Worm (Caenorhabditis elegans) whole organism, young adult: ENCODE measurements around the gene F38B7.17.

Experiments used
- B0019.2 ChIP-seq: fragments of 200-800 bp; sonication (Bioruptor generic); conservative IDR thresholded peaks from 2 replicates; pipeline ENCODE4 v1.3.6; 2022; ENCODE audit warnings: missing genetic modification reagents, missing genetic modification characterization, missing compliant biosample characterization
- B0035.1 ChIP-seq: sonication (generic microtip); optimal IDR thresholded peaks from 2 replicates; lab custom pipeline; 2016; ENCODE audit warnings: missing genetic modification characterization, mild to moderate bottlenecking, missing compliant biosample characterization, missing genotype, missing genetic modification reagents
- B0336.3 ChIP-seq: fragments of 200-800 bp; sonication (Bioruptor generic); IDR thresholded peaks from 2 replicates; pipeline ENCODE4 v1.3.6; 2022; ENCODE audit warnings: missing genetic modification characterization, missing compliant biosample characterization
- C06A6.2 ChIP-seq: fragments of 200-800 bp; sonication (Bioruptor generic); conservative IDR thresholded peaks from 2 replicates; pipeline ENCODE4 v1.3.6; 2022; ENCODE audit warnings: missing genetic modification characterization, missing compliant biosample characterization
- C17E4.6 ChIP-seq: fragments of 200-800 bp; sonication (Bioruptor generic); IDR thresholded peaks from 2 replicates; pipeline ENCODE4 v1.3.6; 2022; ENCODE audit warnings: missing genetic modification reagents, missing genetic modification characterization, missing compliant biosample characterization
- F23B12.7 ChIP-seq: sonication (generic microtip); optimal IDR thresholded peaks from 2 replicates; lab custom pipeline; 2017; ENCODE audit warnings: missing genetic modification characterization, mild to moderate bottlenecking, missing compliant biosample characterization, antibody characterized with exemption, moderate library complexity; ENCODE audit not compliant: insufficient read depth
- F33H1.4 ChIP-seq: fragments of 200-800 bp; sonication (Bioruptor generic); IDR thresholded peaks from 2 replicates; pipeline ENCODE4 v1.3.6; 2022; ENCODE audit warnings: missing genetic modification reagents, missing genetic modification characterization, missing compliant biosample characterization
- K11D2.4 ChIP-seq: fragments of 200-800 bp; sonication (Bioruptor generic); IDR thresholded peaks from 2 replicates; pipeline ENCODE4 v1.3.6; 2022; ENCODE audit warnings: missing genetic modification reagents, missing genetic modification characterization, missing compliant biosample characterization
- K12H6.12 ChIP-seq: fragments of 200-800 bp; sonication (Bioruptor generic); optimal IDR thresholded peaks from 2 replicates; lab custom pipeline; 2018; ENCODE audit warnings: mild to moderate bottlenecking, missing genetic modification characterization, missing compliant biosample characterization
- Y53G8AR.9 ChIP-seq: fragments of 200-800 bp; sonication (Bioruptor generic); conservative IDR thresholded peaks from 2 replicates; pipeline ENCODE4 v1.3.6; 2022; ENCODE audit warnings: missing genetic modification reagents, missing genetic modification characterization, missing compliant biosample characterization
- Y67H2A.10 ChIP-seq: fragments of 200-800 bp; sonication (Bioruptor generic); conservative IDR thresholded peaks from 2 replicates; pipeline ENCODE4 v1.3.6; 2022; ENCODE audit warnings: missing genetic modification reagents, missing genetic modification characterization, missing compliant biosample characterization
- Y79H2A.3 ChIP-seq: fragments of 200-800 bp; sonication (Bioruptor generic); conservative IDR thresholded peaks from 2 replicates; pipeline ENCODE4 v1.3.6; 2022; ENCODE audit warnings: missing genetic modification reagents, missing genetic modification characterization, missing compliant biosample characterization
- Y95B8A.8 ChIP-seq: fragments of 200-800 bp; sonication (Bioruptor generic); IDR thresholded peaks from 2 replicates; pipeline ENCODE4 v1.3.6; 2022; ENCODE audit warnings: missing genetic modification reagents, missing genetic modification characterization, missing compliant biosample characterization
- aptf-2 ChIP-seq: fragments of 200-800 bp; sonication (Bioruptor generic); conservative IDR thresholded peaks from 2 replicates; pipeline ENCODE4 v1.3.6; 2022; ENCODE audit warnings: missing genetic modification reagents, missing genetic modification characterization, missing compliant biosample characterization
- athp-1 ChIP-seq: sonication (generic microtip); optimal IDR thresholded peaks from 2 replicates; lab custom pipeline; 2017; ENCODE audit warnings: mild to moderate bottlenecking, missing genetic modification characterization, missing compliant biosample characterization
- attf-5 ChIP-seq: fragments of 200-800 bp; sonication (Bioruptor generic); optimal IDR thresholded peaks from 2 replicates; lab custom pipeline; 2018; ENCODE audit warnings: mild to moderate bottlenecking, missing genetic modification characterization, missing compliant biosample characterization
- cebp-1 ChIP-seq, 2 experiments: fragments of 200-800 bp in 1 of 2; sonication (Bioruptor generic) in 1 of 2; sonication (generic microtip) in 1 of 2; IDR thresholded peaks in 1 of 2; optimal IDR thresholded peaks in 1 of 2; 2 replicates each; pipeline versions ENCODE4 v1.3.6 to Lab custom; 2017 to 2022; ENCODE audit warnings: missing compliant biosample characterization in 2 of 2, missing genetic modification characterization in 2 of 2, mild to moderate bottlenecking in 1 of 2, missing genetic modification reagents in 1 of 2, moderate library complexity in 1 of 2
- ceh-27 ChIP-seq: fragments of 200-800 bp; sonication (Bioruptor generic); optimal IDR thresholded peaks from 2 replicates; lab custom pipeline; 2018; ENCODE audit warnings: mild to moderate bottlenecking, missing genetic modification characterization, moderate library complexity, missing compliant biosample characterization
- ceh-91 ChIP-seq: fragments of 200-800 bp; sonication (Bioruptor generic); IDR thresholded peaks from 2 replicates; pipeline ENCODE4 v1.3.6; 2022; ENCODE audit warnings: missing genetic modification reagents, missing genetic modification characterization, missing compliant biosample characterization
- chd-7 ChIP-seq: sonication (generic microtip); optimal IDR thresholded peaks from 2 replicates; lab custom pipeline; 2016; ENCODE audit warnings: mild to moderate bottlenecking, missing genetic modification characterization, moderate library complexity, missing compliant biosample characterization
- dox-1 ChIP-seq: fragments of 200-800 bp; sonication (Bioruptor generic); IDR thresholded peaks from 2 replicates; pipeline ENCODE4 v1.3.6; 2022; ENCODE audit warnings: missing genetic modification reagents, missing genetic modification characterization, missing compliant biosample characterization
- efl-1 ChIP-seq: fragments of 150-350 bp; optimal IDR thresholded peaks from 2 replicates; lab custom pipeline; 2014; ENCODE audit warnings: missing biosample characterization, missing genetic modification reagents, missing genetic modification characterization
- egl-44 ChIP-seq: fragments of 200-800 bp; sonication (Bioruptor generic); IDR thresholded peaks from 2 replicates; pipeline ENCODE4 v1.3.6; 2022; ENCODE audit warnings: missing genetic modification reagents, missing genetic modification characterization, missing compliant biosample characterization
- ekl-4 ChIP-seq: fragments of 200-800 bp; sonication (Bioruptor generic); IDR thresholded peaks from 2 replicates; pipeline ENCODE4 v1.3.6; 2022; ENCODE audit warnings: missing genetic modification reagents, missing genetic modification characterization, missing compliant biosample characterization
- hmg-1.2 ChIP-seq: fragments of 200-800 bp; sonication (Bioruptor generic); IDR thresholded peaks from 2 replicates; pipeline ENCODE4 v1.3.6; 2022; ENCODE audit warnings: missing genetic modification reagents, missing genetic modification characterization, missing compliant biosample characterization
- lin-40 ChIP-seq: sonication (generic microtip); optimal IDR thresholded peaks from 2 replicates; lab custom pipeline; 2016; ENCODE audit warnings: missing genetic modification characterization, mild to moderate bottlenecking, missing compliant biosample characterization, missing genotype, missing genetic modification reagents
- madf-3 ChIP-seq: fragments of 200-800 bp; sonication (Bioruptor generic); IDR thresholded peaks from 2 replicates; pipeline ENCODE4 v1.3.6; 2022; ENCODE audit warnings: missing genetic modification reagents, missing genetic modification characterization, missing compliant biosample characterization
- madf-6 ChIP-seq: fragments of 200-800 bp; sonication (Bioruptor generic); IDR thresholded peaks from 2 replicates; pipeline ENCODE4 v1.3.6; 2022; ENCODE audit warnings: missing genetic modification reagents, missing genetic modification characterization, missing compliant biosample characterization
- mcd-1 ChIP-seq: fragments of 200-800 bp; sonication (Bioruptor generic); IDR thresholded peaks from 2 replicates; pipeline ENCODE4 v1.3.6; 2022; ENCODE audit warnings: missing genetic modification reagents, missing genetic modification characterization, missing compliant biosample characterization
- nfyb-1 ChIP-seq: fragments of 200-800 bp; sonication (Bioruptor generic); IDR thresholded peaks from 2 replicates; pipeline ENCODE4 v1.3.6; 2022; ENCODE audit warnings: missing genetic modification reagents, missing genetic modification characterization, missing compliant biosample characterization
- nhr-80 ChIP-seq: sonication (generic microtip); optimal IDR thresholded peaks from 2 replicates; lab custom pipeline; 2016; ENCODE audit warnings: missing genetic modification characterization, missing compliant biosample characterization
- nhr-90 ChIP-seq: sonication (generic microtip); optimal IDR thresholded peaks from 2 replicates; lab custom pipeline; 2016; ENCODE audit warnings: missing genotype, mild to moderate bottlenecking, missing genetic modification characterization, missing compliant biosample characterization
- snpc-1.3 ChIP-seq: sonication (generic microtip); optimal IDR thresholded peaks from 2 replicates; lab custom pipeline; 2017; ENCODE audit warnings: missing genetic modification characterization, mild to moderate bottlenecking, missing compliant biosample characterization, antibody characterized with exemption, moderate library complexity, missing genotype, missing genetic modification reagents; ENCODE audit not compliant: insufficient read depth
- snpc-3.4 ChIP-seq: sonication (generic microtip); optimal IDR thresholded peaks from 2 replicates; lab custom pipeline; 2017; ENCODE audit warnings: missing genetic modification characterization, mild to moderate bottlenecking, missing compliant biosample characterization, antibody characterized with exemption, moderate library complexity, missing genotype, missing genetic modification reagents
- snpc-4 ChIP-seq, 5 experiments: fragments of 150-350 bp in 1 of 5; sonication (generic microtip) in 4 of 5; optimal IDR thresholded peaks; 2 replicates each; lab custom pipeline; 2014 to 2018; ENCODE audit warnings: missing genetic modification characterization in 5 of 5, missing biosample characterization in 3 of 5, antibody characterized with exemption in 2 of 5, mild to moderate bottlenecking in 2 of 5, missing compliant biosample characterization in 2 of 5, missing genotype in 2 of 5, moderate library complexity in 2 of 5, missing genetic modification reagents in 1 of 5
- tbp1 ChIP-seq: fragments of 200-800 bp; sonication (Bioruptor generic); optimal IDR thresholded peaks from 2 replicates; lab custom pipeline; 2018; ENCODE audit warnings: mild to moderate bottlenecking, missing genetic modification characterization, missing compliant biosample characterization
- tlf-1 ChIP-seq: fragments of 200-800 bp; sonication (Bioruptor generic); optimal IDR thresholded peaks from 2 replicates; lab custom pipeline; 2018; ENCODE audit warnings: mild to moderate bottlenecking, missing genetic modification characterization, missing compliant biosample characterization
- unc-130 ChIP-seq: sonication (generic microtip); optimal IDR thresholded peaks from 2 replicates; lab custom pipeline; 2016; ENCODE audit warnings: missing genetic modification reagents, missing genetic modification characterization, missing compliant biosample characterization
- ztf-26 ChIP-seq: sonication (generic microtip); optimal IDR thresholded peaks from 2 replicates; lab custom pipeline; 2017; ENCODE audit warnings: missing genetic modification characterization, missing compliant biosample characterization
- ztf-6 ChIP-seq: fragments of 200-800 bp; sonication (Bioruptor generic); IDR thresholded peaks from 2 replicates; pipeline ENCODE4 v1.3.6; 2022; ENCODE audit warnings: missing genetic modification reagents, missing genetic modification characterization, missing compliant biosample characterization

The F38B7.17 gene

DNA sequence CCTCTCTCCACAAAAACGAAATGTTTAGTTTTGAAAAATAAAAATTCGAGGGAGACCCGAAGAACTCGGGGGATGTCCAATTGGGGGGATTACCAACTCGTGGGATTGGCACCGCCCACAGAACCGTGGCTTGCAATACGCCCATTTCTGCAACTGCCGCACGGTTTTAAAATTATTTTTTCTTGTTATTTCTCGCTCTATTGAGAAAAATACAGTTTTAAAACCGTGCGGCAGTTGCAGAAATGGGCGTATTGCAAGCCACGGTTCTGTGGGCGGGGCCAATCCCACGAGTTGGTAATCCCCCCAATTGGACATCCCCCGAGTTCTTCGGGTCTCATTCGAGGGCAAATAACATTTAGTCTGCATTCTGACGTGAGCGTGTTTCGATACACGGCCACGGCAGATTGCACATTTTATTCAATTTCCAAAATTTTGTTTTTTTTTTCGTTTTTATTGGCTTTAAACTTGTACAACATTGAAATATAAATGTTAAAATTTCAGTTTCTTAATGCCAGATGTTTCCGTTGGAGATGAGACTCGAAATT is 43.8 kb downstream of the F38B7.17 start, which contains the start of the genes C55A6.1 and C55A6.10 (continued):
- peak; percentile 90 for TF ChIP-seq ekl-4
- TF ChIP-seq attf-5 (GFP tag; lab: Kevin White, UChicago) = peak; percentile 86
- TF ChIP-seq C06A6.2 (GFP tag; lab: Robert Waterston, UW) = peak; percentile 83
- TF ChIP-seq F33H1.4 (GFP tag; lab: Robert Waterston, UW) = peak; percentile 64
- TF ChIP-seq nhr-90 (tag; lab: Kevin White, UChicago) = peak; percentile 20
- peak; percentile 72 for TF ChIP-seq ceh-27
- 0 out of 2 replicates have a peak, but pooled peaks have one; percentile 54 for TF ChIP-seq B0336.3 (GFP tag; lab: Robert Waterston, UW)
- TF ChIP-seq chd-7 (tag; lab: Kevin White, UChicago) = peak; percentile 50
- peak; percentile 59 for TF ChIP-seq unc-130
- peak; percentile 51 for TF ChIP-seq tbp1
- TF ChIP-seq ceh-91 (GFP tag; lab: Robert Waterston, UW) = peak; percentile 74
- peak; percentile 67 for TF ChIP-seq C17E4.6 (GFP tag; lab: Robert Waterston, UW)
- TF ChIP-seq mcd-1 (GFP tag; lab: Robert Waterston, UW) = peak; percentile 91
- peak; percentile 64; the same call in 1 of the 2 replicates for TF ChIP-seq madf-3 (GFP tag; lab: Robert Waterston, UW)
- peak; percentile 23 for TF ChIP-seq efl-1
- TF ChIP-seq Y53G8AR.9 (GFP tag; lab: Robert Waterston, UW) = peak; percentile 70; the same call in 1 of the 2 replicates
- peak; percentile 70; the same call in 1 of the 2 replicates for TF ChIP-seq Y79H2A.3 (GFP tag; lab: Robert Waterston, UW)
- peak; percentile 93 for TF ChIP-seq dox-1 (GFP tag; lab: Robert Waterston, UW)
- peak; percentile 70 for TF ChIP-seq nhr-80 (tag; lab: Kevin White, UChicago)
- TF ChIP-seq madf-6 (GFP tag; lab: Robert Waterston, UW) = peak; percentile 71
- TF ChIP-seq snpc-1.3 (tag; lab: Kevin White, UChicago) = peak; percentile 46
- peak; percentile 35 for TF ChIP-seq B0035.1 (tag; lab: Kevin White, UChicago)
- peak; percentile 56 for TF ChIP-seq F23B12.7 (tag; lab: Kevin White, UChicago)
- peak; percentile 97 for TF ChIP-seq nfyb-1 (GFP tag; lab: Robert Waterston, UW)
- TF ChIP-seq Y95B8A.8 (GFP tag; lab: Robert Waterston, UW) = peak; percentile 78; the same call in 1 of the 2 replicates
- peak; percentile 51 for TF ChIP-seq ztf-26
- peak; percentile 72; the same call in 1 of the 2 replicates for TF ChIP-seq B0019.2
- 0 out of 2 replicates have a peak, but pooled peaks have one; percentile 25 for TF ChIP-seq aptf-2 (GFP tag; lab: Robert Waterston, UW)
- peak; percentile 65; the same call in 1 of the 2 replicates for TF ChIP-seq egl-44 (GFP tag; lab: Robert Waterston, UW)
- peak; percentile 30 for TF ChIP-seq tlf-1 (GFP tag; lab: Kevin White, UChicago)
- peak; percentile 71; the same call in 1 of the 2 replicates for TF ChIP-seq Y67H2A.10 (GFP tag; lab: Robert Waterston, UW)
- peak; percentile 64; the same call in 1 of the 2 replicates for TF ChIP-seq hmg-1.2 (GFP tag; lab: Robert Waterston, UW)
- TF ChIP-seq K11D2.4 (GFP tag; lab: Robert Waterston, UW) = peak; percentile 78; the same call in 1 of the 2 replicates
- peak; percentile 89 for TF ChIP-seq lin-40 (tag; lab: Kevin White, UChicago)
- TF ChIP-seq ztf-6 (GFP tag; lab: Robert Waterston, UW) = 0 out of 2 replicates have a peak, but pooled peaks have one; percentile 17
- TF ChIP-seq snpc-4 (GFP tag; optimal IDR thresholded peaks at IDR 0.05; lab: Kevin White, UChicago) = peak; percentile 51
- peak in 3 of 4 experiments; percentile 65 to 77 (median 75) for TF ChIP-seq snpc-4 (tag; optimal IDR thresholded peaks at IDR 0.05; lab: Kevin White, UChicago)
- peak; percentile 69 for TF ChIP-seq snpc-3.4 (tag; lab: Kevin White, UChicago)
- TF ChIP-seq K12H6.12 (tag; lab: Kevin White, UChicago) = peak; percentile 50
- 0 out of 2 replicates have a peak, but pooled peaks have one; percentile 32 for TF ChIP-seq cebp-1 (GFP tag; IDR thresholded peaks at IDR 0.05; lab: Robert Waterston, UW)
- TF ChIP-seq cebp-1 (tag; optimal IDR thresholded peaks at IDR 0.05; lab: Kevin White, UChicago) = peak; percentile 79
- peak; percentile 59 for TF ChIP-seq athp-1 (tag; lab: Kevin White, UChicago)
